Fruit fly (Drosophila melanogaster): ENCODE measurements around the gene Nfs1.

Gene Nfs1

DNA sequence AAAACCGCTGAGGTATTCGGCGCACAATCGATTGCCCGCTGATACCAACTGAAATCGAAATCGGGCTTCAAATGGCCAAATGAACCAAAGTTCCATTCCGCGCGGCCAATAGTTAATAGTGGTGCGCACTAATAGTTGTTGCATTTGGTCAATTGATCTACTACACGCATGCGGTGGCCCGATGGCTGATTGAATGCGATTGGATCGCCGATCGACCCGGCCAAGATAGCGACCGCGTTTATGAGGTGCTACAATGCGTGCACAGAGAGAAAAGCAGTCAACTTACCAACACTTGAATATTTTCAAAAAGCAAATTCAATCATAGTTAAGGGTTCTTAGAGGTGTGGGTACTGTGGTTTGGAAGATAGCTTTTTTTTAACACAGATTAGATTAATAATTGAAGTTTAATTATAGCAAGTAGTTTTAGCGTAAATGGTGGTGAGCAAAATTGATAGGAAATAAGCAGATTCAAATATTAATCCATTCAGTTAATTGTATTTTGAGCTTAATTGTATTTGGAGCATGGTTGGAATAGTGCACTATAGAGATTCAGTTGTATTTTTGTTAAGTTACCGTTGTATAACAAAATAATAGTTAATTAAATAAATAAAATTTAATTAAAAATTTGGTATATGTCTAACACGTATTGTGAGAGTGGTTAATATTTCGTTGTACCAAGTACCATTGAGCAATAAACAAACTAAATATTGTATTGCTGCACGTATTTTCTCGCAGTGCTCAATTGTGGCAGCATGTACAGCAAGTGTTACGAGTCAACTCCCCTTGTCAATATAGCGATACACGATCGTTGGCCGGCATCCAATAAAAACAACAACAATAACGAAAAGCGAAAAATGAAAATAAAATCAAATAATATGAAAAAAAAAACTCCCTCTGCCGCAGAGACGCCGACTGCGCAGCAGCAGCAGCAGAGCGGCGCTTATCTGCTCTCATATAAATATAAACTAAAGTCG is 27.3 kb downstream of the Nfs1 start (continued):
- TF ChIP-seq CG1603 (tag; optimal IDR thresholded peaks at IDR 0.05), result peak; percentile 74
- peak; percentile 35 for TF ChIP-seq dm (GFP tag; optimal IDR thresholded peaks at IDR 0.05)
- TF ChIP-seq CG2120 (GFP tag; optimal IDR thresholded peaks at IDR 0.05), result peak; percentile 33
- peak; percentile 39; the same call in 1 of the 3 replicates for TF ChIP-seq so (GFP tag; IDR thresholded peaks at IDR 0.05)
- TF ChIP-seq CG14667 (GFP tag; IDR thresholded peaks at IDR 0.05), result peak; percentile 26
- no peak for TF ChIP-seq br (optimal IDR thresholded peaks at IDR 0.05)
- TF ChIP-seq CkIIα-i1 (GFP tag; IDR thresholded peaks at IDR 0.05), result no peak
- TF ChIP-seq Nf-YA (GFP tag; IDR thresholded peaks at IDR 0.05), result no peak
- TF ChIP-seq tna (GFP tag; IDR thresholded peaks at IDR 0.05; ENCODE audit: partially characterized antibody), result no peak
- TF ChIP-seq mirr (GFP tag; optimal IDR thresholded peaks at IDR 0.05), result peak; percentile 10
- no peak for TF ChIP-seq CG1832 (GFP tag; optimal IDR thresholded peaks at IDR 0.05)
- peak; percentile 12 for TF ChIP-seq da (GFP tag; optimal IDR thresholded peaks at IDR 0.05)
- peak; percentile 4 to 47 for TF ChIP-seq bsh (GFP tag; optimal IDR thresholded peaks at IDR 0.05)
- TF ChIP-seq pan (optimal IDR thresholded peaks at IDR 0.05), result no peak
- peak in 1 of 2 experiments; percentile 43 for TF ChIP-seq pan (GFP tag; optimal IDR thresholded peaks at IDR 0.05 in 1 of 2, IDR thresholded peaks at IDR 0.05 in 1 of 2)
- peak; percentile 66 for TF ChIP-seq CG3281 (GFP tag; optimal IDR thresholded peaks at IDR 0.05)
- TF ChIP-seq insv (GFP tag; optimal IDR thresholded peaks at IDR 0.05), result no peak
- TF ChIP-seq CG5953 (GFP tag; IDR thresholded peaks at IDR 0.05), result no peak
- TF ChIP-seq lov (optimal IDR thresholded peaks at IDR 0.05), result no peak
- TF ChIP-seq lov (GFP tag; IDR thresholded peaks at IDR 0.05), result 0 out of 3 replicates have a peak, but pooled peaks have one; percentile 14
- peak; percentile 16 for TF ChIP-seq BEAF-32 (GFP tag; optimal IDR thresholded peaks at IDR 0.05)
- TF ChIP-seq al (GFP tag; IDR thresholded peaks at IDR 0.05), result no peak
- TF ChIP-seq sim (GFP tag; IDR thresholded peaks at IDR 0.05), result no peak
- TF ChIP-seq Doc3 (GFP tag; IDR thresholded peaks at IDR 0.05; ENCODE audit: partially characterized antibody), result 0 out of 3 replicates have a peak, but pooled peaks have one; percentile 21
- TF ChIP-seq mam (GFP tag; optimal IDR thresholded peaks at IDR 0.05), result no peak
- no peak for TF ChIP-seq nerfin-2 (GFP tag; IDR thresholded peaks at IDR 0.05; ENCODE audit: partially characterized antibody)
- no peak for TF ChIP-seq CG2129 (GFP tag; IDR thresholded peaks at IDR 0.05; ENCODE audit: partially characterized antibody)
- TF ChIP-seq Chrac-16 (GFP tag; optimal IDR thresholded peaks at IDR 0.05), result peak; percentile 56
- TF ChIP-seq CG11695 (GFP tag; IDR thresholded peaks at IDR 0.05), result peak; percentile 43; the same call in 1 of the 3 replicates
- no peak for TF ChIP-seq cg (GFP tag; optimal IDR thresholded peaks at IDR 0.05)
- peak; percentile 43 for TF ChIP-seq Vsx1 (GFP tag; optimal IDR thresholded peaks at IDR 0.05)
- TF ChIP-seq Meics (GFP tag; optimal IDR thresholded peaks at IDR 0.05), result peak; percentile 68
- TF ChIP-seq hb (GFP tag; IDR thresholded peaks at IDR 0.05; ENCODE audit: partially characterized antibody), result no peak
- no peak for TF ChIP-seq CG1647 (GFP tag; optimal IDR thresholded peaks at IDR 0.05)
- TF ChIP-seq dpn (GFP tag; optimal IDR thresholded peaks at IDR 0.05), result peak in 1 of 2 experiments; percentile 40
- no peak for TF ChIP-seq NK7.1 (GFP tag; optimal IDR thresholded peaks at IDR 0.05)
- no peak for TF ChIP-seq Dfd (GFP tag; optimal IDR thresholded peaks at IDR 0.05)
- TF ChIP-seq unpg (GFP tag; optimal IDR thresholded peaks at IDR 0.05), result peak; percentile 47
- TF ChIP-seq Jarid2 (GFP tag; optimal IDR thresholded peaks at IDR 0.05), result no peak
- TF ChIP-seq CG3407 (GFP tag; optimal IDR thresholded peaks at IDR 0.05), result peak; percentile 42
- TF ChIP-seq CG7372 (GFP tag; IDR thresholded peaks at IDR 0.05), result no peak
- peak; percentile 53 for TF ChIP-seq odd (GFP tag; optimal IDR thresholded peaks at IDR 0.05)
- peak; percentile 34 for TF ChIP-seq CG6654 (GFP tag; optimal IDR thresholded peaks at IDR 0.05)
- TF ChIP-seq NfI (GFP tag; optimal IDR thresholded peaks at IDR 0.05), result peak; percentile 31
- TF ChIP-seq CG3838 (GFP tag; optimal IDR thresholded peaks at IDR 0.05), result no peak
- no peak for TF ChIP-seq CG31388 (GFP tag; optimal IDR thresholded peaks at IDR 0.05)
- TF ChIP-seq sens-2 (GFP tag; IDR thresholded peaks at IDR 0.05), result no peak
- TF ChIP-seq CG1529 (GFP tag; optimal IDR thresholded peaks at IDR 0.05), result peak; percentile 27
- 0 out of 2 replicates have a peak, but pooled peaks have one; percentile 6 for TF ChIP-seq ttk (GFP tag; IDR thresholded peaks at IDR 0.05)

Data from whole organism, embryonic.